Worm (Caenorhabditis elegans): ENCODE measurements around the gene F21D5.6.

DNA sequence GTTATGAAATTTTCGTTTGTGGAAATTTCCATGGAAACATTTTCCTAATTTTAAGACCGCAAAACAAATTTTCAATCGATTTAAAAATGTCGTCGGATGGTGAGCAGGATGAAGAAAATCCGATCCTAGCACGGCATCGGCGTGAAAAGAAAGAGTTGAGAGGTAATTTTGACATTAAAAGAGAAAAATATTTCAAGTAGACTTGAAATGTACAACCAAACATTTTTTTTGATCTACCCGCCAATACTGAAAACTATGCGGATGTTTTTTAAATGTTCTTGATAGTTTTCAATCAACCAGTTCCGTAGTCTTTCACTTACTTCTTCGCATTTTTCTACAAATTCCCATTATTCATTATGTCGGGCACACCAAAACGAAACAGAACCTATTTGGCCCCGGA, 13.1 kb downstream of the F21D5.6 start, which contains the start of gene otub-3:
- TF ChIP-seq dao-5 (tag; optimal IDR thresholded peaks at IDR 0.05) (no peak), W03F9.2 (tag; optimal IDR thresholded peaks at IDR 0.05) (no peak), him-1 (tag; optimal IDR thresholded peaks at IDR 0.05) (no peak)

Measured in whole organism, L4/young adult.